Fruit fly (Drosophila melanogaster): ENCODE results near the gene Arr2.

Gene Arr2

DNA sequence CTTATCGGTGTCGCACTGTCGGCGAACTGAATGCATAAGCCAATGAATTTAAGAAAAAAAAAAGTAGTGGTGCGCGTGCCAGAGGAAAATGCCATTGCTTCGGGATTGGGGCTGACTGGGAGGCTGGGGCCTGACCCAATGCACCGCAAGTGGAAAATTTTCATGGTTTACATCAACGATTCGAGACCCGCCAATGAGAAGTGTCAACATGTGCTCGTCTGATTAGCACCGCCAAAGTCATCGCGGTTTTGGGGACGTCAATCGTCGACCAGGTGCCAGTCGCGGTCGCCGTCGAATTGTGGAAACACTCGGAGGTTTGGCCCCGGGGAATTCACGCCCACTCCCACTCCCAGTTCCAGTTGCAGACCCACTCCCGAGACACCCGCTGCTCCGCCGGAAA, 35.0 kb upstream of the Arr2 start (continued):
- TF ChIP-seq vvl (GFP tag; IDR thresholded peaks at IDR 0.05) (peak; percentile 43; the same call in 1 of the 2 replicates), dan (GFP tag; IDR thresholded peaks at IDR 0.05) (no peak), cad (GFP tag; optimal IDR thresholded peaks at IDR 0.05) (no peak), CG11723 (GFP tag; optimal IDR thresholded peaks at IDR 0.05) (peak; percentile 24), CG12104 (GFP tag; optimal IDR thresholded peaks at IDR 0.05) (no peak), nerfin-2 (GFP tag; IDR thresholded peaks at IDR 0.05; ENCODE audit: partially characterized antibody) (no peak), H2.0 (GFP tag; IDR thresholded peaks at IDR 0.05) (no peak), Sry-β (GFP tag; optimal IDR thresholded peaks at IDR 0.05) (no peak), CG18011 (GFP tag; optimal IDR thresholded peaks at IDR 0.05) (no peak), CG2889 (GFP tag; IDR thresholded peaks at IDR 0.05) (no peak), tgo (GFP tag; IDR thresholded peaks at IDR 0.05) (no peak), E2f2 (GFP tag; IDR thresholded peaks at IDR 0.05) (0 out of 2 replicates have a peak, but pooled peaks have one; percentile 24), CG4707 (GFP tag; optimal IDR thresholded peaks at IDR 0.05) (no peak), bcd (GFP tag; optimal IDR thresholded peaks at IDR 0.05) (no peak), al (GFP tag; IDR thresholded peaks at IDR 0.05) (no peak), CG3281 (GFP tag; optimal IDR thresholded peaks at IDR 0.05) (peak; percentile 31), YL-1 (GFP tag; optimal IDR thresholded peaks at IDR 0.05) (no peak), Dip3 (GFP tag; optimal IDR thresholded peaks at IDR 0.05) (no peak), HmgZ (tag; optimal IDR thresholded peaks at IDR 0.05) (no peak), Doc3 (GFP tag; IDR thresholded peaks at IDR 0.05; ENCODE audit: partially characterized antibody) (no peak), sqz (GFP tag; optimal IDR thresholded peaks at IDR 0.05) (no peak), CG7839 (tag; optimal IDR thresholded peaks at IDR 0.05) (no peak), CkIIα-i1 (GFP tag; IDR thresholded peaks at IDR 0.05) (no peak), Dp (GFP tag; optimal IDR thresholded peaks at IDR 0.05) (no peak), scrt (GFP tag; optimal IDR thresholded peaks at IDR 0.05) (peak; percentile 34), ac (GFP tag; optimal IDR thresholded peaks at IDR 0.05) (no peak), ken (GFP tag; IDR thresholded peaks at IDR 0.05) (no peak), repo (GFP tag; optimal IDR thresholded peaks at IDR 0.05) (no peak), ci (GFP tag; IDR thresholded peaks at IDR 0.05) (peak; percentile 60; the same call in 2 of the 3 replicates), grn (GFP tag; optimal IDR thresholded peaks at IDR 0.05) (no peak), CG10462 (GFP tag; optimal IDR thresholded peaks at IDR 0.05) (no peak), CG6654 (GFP tag; optimal IDR thresholded peaks at IDR 0.05) (no peak), NK7.1 (GFP tag; optimal IDR thresholded peaks at IDR 0.05) (no peak), cwo (GFP tag; optimal IDR thresholded peaks at IDR 0.05) (peak; percentile 50), CG15479 (GFP tag; optimal IDR thresholded peaks at IDR 0.05) (no peak), Dad (GFP tag; optimal IDR thresholded peaks at IDR 0.05) (no peak), ab (GFP tag; optimal IDR thresholded peaks at IDR 0.05) (no peak), lola (GFP tag; optimal IDR thresholded peaks at IDR 0.05) (no peak), Ets65A (GFP tag) (no peak), CG2199 (GFP tag; IDR thresholded peaks at IDR 0.05) (no peak), Lhr (GFP tag; optimal IDR thresholded peaks at IDR 0.05) (peak; percentile 4), exex (tag; optimal IDR thresholded peaks at IDR 0.05) (no peak), disco-r (GFP tag; optimal IDR thresholded peaks at IDR 0.05) (no peak), run (tag; optimal IDR thresholded peaks at IDR 0.05) (no peak), hkb (optimal IDR thresholded peaks at IDR 0.05) (no peak), hkb (GFP tag; IDR thresholded peaks at IDR 0.05) (0 out of 2 replicates have a peak, but pooled peaks have one; percentile 29), CG10979 (tag; optimal IDR thresholded peaks at IDR 0.05) (no peak), pzg (GFP tag; optimal IDR thresholded peaks at IDR 0.05) (no peak), HLHmδ (GFP tag; optimal IDR thresholded peaks at IDR 0.05) (no peak), Elba2 (GFP tag; optimal IDR thresholded peaks at IDR 0.05) (no peak), kay (GFP tag; optimal IDR thresholded peaks at IDR 0.05) (no peak), Opbp (GFP tag; IDR thresholded peaks at IDR 0.05; ENCODE audit: partially characterized antibody) (no peak)

Measured in whole organism, embryonic.